Fruit fly (Drosophila melanogaster): ENCODE data around the gene nAChRalpha5.
A peak's percentile ranks its signal among the peaks of the same experiment; 100 is the strongest.

The nAChRalpha5 gene

DNA sequence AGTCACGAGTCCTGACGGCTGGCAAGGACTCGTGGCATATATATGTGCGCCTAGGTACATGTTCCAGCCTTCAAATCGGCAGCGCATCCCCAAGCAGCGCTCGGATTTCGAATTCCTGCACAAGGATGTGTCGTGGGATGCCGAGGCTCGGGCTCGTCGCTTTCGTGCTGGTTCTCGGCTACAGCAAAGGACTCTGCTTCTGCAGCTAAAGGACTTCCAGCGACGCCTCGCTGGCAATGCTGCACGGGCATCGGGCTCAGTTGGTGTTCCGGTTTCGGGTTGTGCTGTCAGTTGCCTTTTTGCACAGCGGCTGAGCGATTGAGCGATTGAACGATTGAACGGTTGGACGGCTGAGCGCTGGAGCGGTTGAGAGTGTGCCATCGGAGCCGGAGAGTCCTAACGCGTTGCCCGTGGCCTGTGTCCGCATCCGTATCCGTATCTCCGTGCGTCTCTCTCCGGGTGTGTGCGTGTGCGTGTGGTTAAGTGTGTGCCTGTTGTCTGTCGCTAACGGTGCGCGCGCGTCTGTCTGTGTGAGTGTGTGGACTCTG is at the start of gene nAChRalpha5:
Gene nAChRalpha5, plus strand, starts transcription at position 235 of the 548 bp plus-strand sequence.
- TF ChIP-seq CG7101 (tag; optimal IDR thresholded peaks at IDR 0.05) (no peak), CG11617 (GFP tag; optimal IDR thresholded peaks at IDR 0.05) (no peak), Clk (GFP tag; optimal IDR thresholded peaks at IDR 0.05) (no peak), cic (GFP tag; optimal IDR thresholded peaks at IDR 0.05) (no peak), CG1620 (GFP tag; optimal IDR thresholded peaks at IDR 0.05) (no peak), Crg-1 (GFP tag; optimal IDR thresholded peaks at IDR 0.05) (no peak), CG7045 (GFP tag; optimal IDR thresholded peaks at IDR 0.05) (no peak), CG5204 (GFP tag; optimal IDR thresholded peaks at IDR 0.05) (no peak), bab1 (GFP tag; optimal IDR thresholded peaks at IDR 0.05) (no peak), Mnt (GFP tag; optimal IDR thresholded peaks at IDR 0.05) (no peak)

- no peak for TF ChIP-seq Crg-1 (GFP tag; optimal IDR thresholded peaks at IDR 0.05)
- TF ChIP-seq Mnt (GFP tag; optimal IDR thresholded peaks at IDR 0.05), result no peak
- TF ChIP-seq ovo (GFP tag; optimal IDR thresholded peaks at IDR 0.05), result no peak
- TF ChIP-seq CG7101 (tag; optimal IDR thresholded peaks at IDR 0.05), result no peak
- TF ChIP-seq CG1620 (GFP tag; optimal IDR thresholded peaks at IDR 0.05), result no peak
- TF ChIP-seq kay (GFP tag; ENCODE audit: borderline replicate concordance), result no peak
- TF ChIP-seq Hr96 (GFP tag; optimal IDR thresholded peaks at IDR 0.05), result no peak
- no peak for TF ChIP-seq CG14711 (tag; optimal IDR thresholded peaks at IDR 0.05)
- no peak for TF ChIP-seq CG12768 (GFP tag; optimal IDR thresholded peaks at IDR 0.05)
- no peak for TF ChIP-seq toe (GFP tag; optimal IDR thresholded peaks at IDR 0.05)
- TF ChIP-seq cic (GFP tag; optimal IDR thresholded peaks at IDR 0.05), result no peak
- no peak for TF ChIP-seq Clk (GFP tag; optimal IDR thresholded peaks at IDR 0.05)
- TF ChIP-seq cnc (optimal IDR thresholded peaks at IDR 0.05), result no peak
- no peak for TF ChIP-seq bab1 (GFP tag; optimal IDR thresholded peaks at IDR 0.05)
- no peak for TF ChIP-seq CG7045 (GFP tag; optimal IDR thresholded peaks at IDR 0.05)
- TF ChIP-seq CG5204 (GFP tag; optimal IDR thresholded peaks at IDR 0.05), result no peak
- no peak for TF ChIP-seq pad (GFP tag; optimal IDR thresholded peaks at IDR 0.05)
- no peak for TF ChIP-seq CG33017 (tag; optimal IDR thresholded peaks at IDR 0.05)
- no peak for TF ChIP-seq CG11617 (GFP tag; optimal IDR thresholded peaks at IDR 0.05)
- no peak for TF ChIP-seq tj (GFP tag; optimal IDR thresholded peaks at IDR 0.05)
Observed at dm6 chr2L:13998952-13999351, 41.0 kb upstream of the nAChRalpha5 start.

dm6 chr2L:14001078-14001477 is 38.9 kb upstream of the nAChRalpha5 start, which contains the start of gene rk:
TSS of gene rk (minus strand) at chr2L:14001248.
- TF ChIP-seq Crg-1 (GFP tag; optimal IDR thresholded peaks at IDR 0.05), result no peak
- TF ChIP-seq bab1 (GFP tag; optimal IDR thresholded peaks at IDR 0.05), result no peak

DNA sequence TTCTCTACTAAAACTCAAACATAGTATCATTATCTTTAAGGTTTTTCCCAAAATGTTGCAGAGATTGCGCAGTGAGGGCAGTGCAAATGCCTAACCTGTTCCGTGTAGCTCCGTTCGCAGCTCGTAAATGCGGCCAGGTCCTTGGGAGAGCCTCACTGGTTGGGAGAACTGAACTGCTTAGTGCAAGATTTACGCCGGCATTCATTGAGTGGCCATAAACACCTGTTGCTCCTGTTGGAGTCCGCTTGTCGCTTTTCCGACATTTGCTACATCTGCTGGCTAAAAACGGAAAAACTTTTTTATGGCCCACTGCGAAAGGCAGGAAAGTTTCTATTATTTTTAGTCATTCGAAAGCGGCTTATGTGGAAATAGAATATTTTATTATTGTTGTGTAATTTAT is 38.1 kb upstream of the nAChRalpha5 start:
- TF ChIP-seq CG1620 (GFP tag; optimal IDR thresholded peaks at IDR 0.05) (no peak), CG5204 (GFP tag; optimal IDR thresholded peaks at IDR 0.05) (no peak), cnc (optimal IDR thresholded peaks at IDR 0.05) (no peak), Mnt (GFP tag; optimal IDR thresholded peaks at IDR 0.05) (no peak), CG12768 (GFP tag; optimal IDR thresholded peaks at IDR 0.05) (no peak), ovo (GFP tag; optimal IDR thresholded peaks at IDR 0.05) (no peak), CG7101 (tag; optimal IDR thresholded peaks at IDR 0.05) (no peak), bab1 (GFP tag; optimal IDR thresholded peaks at IDR 0.05) (no peak), CG7045 (GFP tag; optimal IDR thresholded peaks at IDR 0.05) (no peak), pad (GFP tag; optimal IDR thresholded peaks at IDR 0.05) (no peak), toe (GFP tag; optimal IDR thresholded peaks at IDR 0.05) (no peak), cic (GFP tag; optimal IDR thresholded peaks at IDR 0.05) (no peak), CG33017 (tag; optimal IDR thresholded peaks at IDR 0.05) (no peak), Clk (GFP tag; optimal IDR thresholded peaks at IDR 0.05) (no peak), Crg-1 (GFP tag; optimal IDR thresholded peaks at IDR 0.05) (no peak), CG14711 (tag; optimal IDR thresholded peaks at IDR 0.05) (no peak), tj (GFP tag; optimal IDR thresholded peaks at IDR 0.05) (no peak), kay (GFP tag; ENCODE audit: borderline replicate concordance) (no peak), Hr96 (GFP tag; optimal IDR thresholded peaks at IDR 0.05) (no peak)

DNA sequence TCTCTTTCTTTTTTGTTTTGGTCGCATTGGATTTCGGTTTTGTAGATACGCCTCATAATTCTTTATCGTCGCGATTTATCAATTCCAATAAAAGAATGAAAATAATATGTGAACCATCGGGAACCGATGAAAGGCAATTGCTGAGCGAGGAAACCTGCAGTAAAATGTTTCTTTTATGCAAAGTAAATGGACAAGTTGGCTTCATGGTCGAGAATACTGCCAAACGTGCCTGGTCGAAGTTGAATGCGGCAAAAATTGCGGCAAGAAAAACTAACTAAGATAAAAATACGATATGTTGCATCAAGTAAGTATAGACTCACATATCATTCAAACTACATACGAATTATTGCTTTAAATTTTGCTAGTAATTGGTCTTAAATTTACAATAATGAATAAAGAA is 32.2 kb upstream of the nAChRalpha5 start, which contains the start of gene CG42692:
Gene CG42692, plus strand, starts transcription at position 301 of the 400 bp plus-strand sequence.
- TF ChIP-seq CG33017 (tag; optimal IDR thresholded peaks at IDR 0.05) (no peak), kay (GFP tag; ENCODE audit: borderline replicate concordance) (peak; percentile 40)

DNA sequence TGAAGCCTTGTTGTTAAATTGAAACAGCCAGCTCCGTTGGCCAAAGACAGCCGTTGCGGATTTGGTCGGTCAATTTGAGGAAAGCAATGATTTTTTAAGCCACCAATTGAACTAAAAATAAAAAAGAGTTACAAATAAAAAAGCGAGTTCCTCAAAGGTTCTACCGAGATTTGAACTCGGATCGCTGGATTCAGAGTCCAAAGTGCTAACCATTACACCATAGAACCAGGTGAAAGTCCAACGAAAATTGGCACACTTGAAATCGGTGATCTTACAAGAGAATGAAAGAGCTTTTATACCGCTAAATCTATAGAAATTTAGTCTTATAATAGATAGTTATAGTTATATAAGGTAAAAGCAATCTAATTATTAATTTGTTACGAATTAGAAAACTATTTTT is 29.6 kb upstream of the nAChRalpha5 start:
- TF ChIP-seq Crg-1 (GFP tag; optimal IDR thresholded peaks at IDR 0.05), result no peak
- no peak for TF ChIP-seq pad (GFP tag; optimal IDR thresholded peaks at IDR 0.05)
- TF ChIP-seq CG11617 (GFP tag; optimal IDR thresholded peaks at IDR 0.05), result no peak
- no peak for TF ChIP-seq CG5204 (GFP tag; optimal IDR thresholded peaks at IDR 0.05)
- no peak for TF ChIP-seq CG14711 (tag; optimal IDR thresholded peaks at IDR 0.05)
- no peak for TF ChIP-seq CG33017 (tag; optimal IDR thresholded peaks at IDR 0.05)
- no peak for TF ChIP-seq CG7101 (tag; optimal IDR thresholded peaks at IDR 0.05)
- TF ChIP-seq CG12768 (GFP tag; optimal IDR thresholded peaks at IDR 0.05), result peak; percentile 29
- TF ChIP-seq kay (GFP tag; ENCODE audit: borderline replicate concordance), result peak; percentile 84
- TF ChIP-seq CG7045 (GFP tag; optimal IDR thresholded peaks at IDR 0.05), result no peak
